Fruit fly (Drosophila melanogaster): ENCODE measurements around the gene Ilk.

DNA sequence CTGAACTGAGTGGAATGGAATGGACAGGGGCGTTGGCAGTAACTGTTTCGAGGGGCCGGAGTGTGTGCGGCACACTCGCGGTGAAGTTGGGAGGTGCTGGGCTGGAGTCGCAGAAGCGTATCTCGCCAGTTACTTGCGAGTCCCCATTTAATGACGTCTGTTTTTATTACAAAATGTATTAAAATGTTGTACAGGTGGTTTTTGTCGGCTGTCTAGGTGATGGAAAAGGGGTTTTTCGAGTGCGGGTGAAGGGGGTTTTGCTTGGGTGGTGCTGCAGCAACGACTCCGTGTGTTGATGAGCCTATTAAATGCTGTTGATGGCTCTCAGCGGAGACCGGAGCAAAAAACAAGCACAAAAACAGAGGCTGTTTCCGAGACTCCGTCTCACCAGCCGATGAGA, 34.7 kb downstream of the Ilk start:
- TF ChIP-seq CG7045 (GFP tag; optimal IDR thresholded peaks at IDR 0.05) (no peak), pad (GFP tag; optimal IDR thresholded peaks at IDR 0.05) (no peak), kay (GFP tag; ENCODE audit: borderline replicate concordance) (no peak), Mnt (GFP tag; optimal IDR thresholded peaks at IDR 0.05) (no peak), CG33017 (tag; optimal IDR thresholded peaks at IDR 0.05) (no peak), toe (GFP tag; optimal IDR thresholded peaks at IDR 0.05) (no peak), cnc (optimal IDR thresholded peaks at IDR 0.05) (no peak), cic (GFP tag; optimal IDR thresholded peaks at IDR 0.05) (no peak), CG1620 (GFP tag; optimal IDR thresholded peaks at IDR 0.05) (no peak), CG14711 (tag; optimal IDR thresholded peaks at IDR 0.05) (no peak), CG12768 (GFP tag; optimal IDR thresholded peaks at IDR 0.05) (no peak), bab1 (GFP tag; optimal IDR thresholded peaks at IDR 0.05) (no peak), Crg-1 (GFP tag; optimal IDR thresholded peaks at IDR 0.05) (no peak)
